Fruit fly (Drosophila melanogaster): ENCODE data around the gene Bicra.

dm6 chr3R:29033909-29034629 lies 28.8 kb upstream of the Bicra start, which contains the start of the genes beta4GalNAcTB and Cpsf100:
- no peak for TF ChIP-seq psq (optimal IDR thresholded peaks at IDR 0.05)
- TF ChIP-seq usp (GFP tag; optimal IDR thresholded peaks at IDR 0.05) = no peak
- TF ChIP-seq Dll (optimal IDR thresholded peaks at IDR 0.05) = no peak
- no peak for TF ChIP-seq CG8478 (optimal IDR thresholded peaks at IDR 0.05)
- TF ChIP-seq pan (optimal IDR thresholded peaks at IDR 0.05) = no peak
